Worm (Caenorhabditis elegans): ENCODE data around the gene sgca-1.

Gene sgca-1

DNA sequence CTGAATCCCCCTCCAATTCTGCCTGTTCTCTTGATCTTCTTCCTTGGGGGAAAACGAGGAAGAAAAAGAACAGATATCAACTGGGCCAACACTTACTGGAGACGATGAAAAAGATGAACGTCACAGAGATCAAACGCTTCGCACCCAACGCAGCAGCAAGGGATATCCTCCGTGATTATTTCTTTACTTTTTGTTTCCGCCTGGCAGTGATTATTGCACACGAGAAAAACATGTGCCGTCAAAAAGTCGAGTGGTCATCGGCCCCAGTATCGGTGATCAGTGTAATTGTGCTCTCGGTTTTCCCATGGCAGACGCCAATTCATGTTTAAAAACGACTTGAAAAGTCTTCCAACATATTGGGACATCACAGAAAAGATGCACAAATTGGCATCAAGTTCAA, 43.8 kb downstream of the sgca-1 start:
- no peak for TF ChIP-seq unc-62 (GFP tag; optimal IDR thresholded peaks at IDR 0.05)

DNA sequence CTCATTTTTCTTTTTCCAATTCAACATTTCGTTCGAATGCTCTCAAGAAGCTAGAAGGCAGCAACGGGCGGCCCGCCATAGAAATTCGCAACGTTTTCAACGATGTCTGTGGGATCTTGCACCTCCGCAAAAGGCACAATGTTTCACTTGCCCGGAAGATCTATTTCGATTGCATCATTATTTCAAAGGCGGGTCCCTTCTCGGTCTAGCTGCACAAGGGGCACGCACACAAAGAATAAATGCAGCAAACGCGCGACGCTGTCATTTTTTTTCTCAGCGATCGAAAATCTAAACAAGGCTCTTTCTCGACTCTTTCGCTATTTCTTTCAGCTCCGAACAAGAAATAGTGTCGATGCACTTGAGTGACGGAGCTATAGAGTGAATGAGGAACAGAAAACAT, 44.4 kb downstream of the sgca-1 start:
- no peak for TF ChIP-seq unc-62 (GFP tag; optimal IDR thresholded peaks at IDR 0.05)

DNA sequence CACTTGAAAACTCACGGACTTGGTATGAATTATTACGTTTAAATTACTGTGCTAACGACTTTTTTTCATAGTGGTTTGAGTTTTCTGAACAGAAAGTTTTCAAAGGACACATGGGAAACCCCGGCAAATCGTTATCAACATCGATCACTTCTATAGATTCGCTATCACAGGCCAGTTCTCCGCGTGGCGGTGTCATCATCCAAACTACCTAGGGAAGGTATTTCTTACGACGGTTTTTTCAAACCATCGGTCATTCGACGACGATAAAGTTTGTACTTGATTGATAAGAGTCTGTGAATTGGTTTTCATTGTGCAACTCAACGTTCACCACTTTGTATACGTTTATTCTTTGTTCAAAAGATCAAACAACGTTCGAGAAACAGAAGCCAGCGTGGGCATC, 44.8 kb downstream of the sgca-1 start:
- TF ChIP-seq unc-62 (GFP tag; optimal IDR thresholded peaks at IDR 0.05), result no peak

DNA sequence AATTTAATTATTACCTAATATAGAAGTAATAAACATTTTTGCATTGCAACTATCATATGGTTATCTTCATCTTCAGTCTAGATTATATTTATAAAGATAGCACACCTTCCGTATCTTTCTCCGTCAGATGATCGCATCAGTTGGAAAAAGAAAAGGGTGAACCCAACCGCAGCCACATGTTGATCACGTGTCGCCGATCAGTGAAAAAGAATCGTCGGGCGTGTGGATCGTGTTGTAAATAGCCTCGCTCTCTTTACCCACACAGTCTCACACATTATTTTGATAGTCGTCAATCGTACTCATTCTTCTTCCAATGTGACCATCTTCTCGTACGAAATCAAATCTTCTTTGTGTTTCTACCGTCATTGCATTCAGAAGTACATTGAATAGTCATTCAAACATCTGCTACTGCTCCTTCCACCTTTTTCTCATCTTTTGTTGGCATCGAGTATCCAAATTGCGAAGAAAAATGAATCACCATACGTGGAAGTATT, 45.4 kb downstream of the sgca-1 start:
- no peak for TF ChIP-seq unc-62 (GFP tag; optimal IDR thresholded peaks at IDR 0.05)

DNA sequence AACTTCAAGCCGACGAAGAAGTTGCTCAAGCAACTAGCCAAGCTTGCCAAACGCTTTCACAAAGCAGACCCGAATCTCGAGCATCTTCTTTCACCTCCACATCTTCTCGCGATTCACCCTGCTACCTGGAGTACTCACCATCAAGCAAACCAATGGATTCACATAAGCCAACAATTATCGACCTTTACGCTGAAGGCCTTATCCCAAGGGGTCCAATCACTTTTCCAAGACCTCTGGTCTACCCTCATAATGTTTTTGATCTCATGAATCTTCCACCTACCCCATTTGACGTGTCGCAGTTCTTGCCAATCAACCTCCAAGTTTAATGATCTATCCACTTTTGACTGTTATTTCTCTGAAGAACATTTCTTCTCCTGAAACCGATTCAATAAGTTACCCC, 46.0 kb downstream of the sgca-1 start:
- no peak for TF ChIP-seq unc-62 (GFP tag; optimal IDR thresholded peaks at IDR 0.05)

DNA sequence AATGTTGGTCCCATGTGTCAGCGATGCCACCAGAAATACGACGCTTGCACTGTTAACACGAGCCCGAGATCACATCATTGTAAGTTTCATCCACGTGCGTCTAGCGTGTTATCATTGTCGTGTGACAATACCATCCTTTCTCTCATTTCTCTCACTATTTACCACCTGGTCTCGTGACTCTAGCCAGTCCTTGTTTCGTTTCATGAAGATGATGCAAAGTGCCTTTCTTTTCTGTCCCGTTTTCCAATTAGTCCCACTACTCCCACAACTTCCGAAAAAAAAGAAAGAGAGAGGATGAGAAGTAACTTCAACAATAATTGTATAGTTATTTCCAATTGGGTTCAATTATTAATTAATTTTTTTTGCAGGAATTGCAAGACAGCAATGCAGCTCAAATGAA, 46.5 kb downstream of the sgca-1 start:
- TF ChIP-seq unc-62 (GFP tag; optimal IDR thresholded peaks at IDR 0.05), result no peak

DNA sequence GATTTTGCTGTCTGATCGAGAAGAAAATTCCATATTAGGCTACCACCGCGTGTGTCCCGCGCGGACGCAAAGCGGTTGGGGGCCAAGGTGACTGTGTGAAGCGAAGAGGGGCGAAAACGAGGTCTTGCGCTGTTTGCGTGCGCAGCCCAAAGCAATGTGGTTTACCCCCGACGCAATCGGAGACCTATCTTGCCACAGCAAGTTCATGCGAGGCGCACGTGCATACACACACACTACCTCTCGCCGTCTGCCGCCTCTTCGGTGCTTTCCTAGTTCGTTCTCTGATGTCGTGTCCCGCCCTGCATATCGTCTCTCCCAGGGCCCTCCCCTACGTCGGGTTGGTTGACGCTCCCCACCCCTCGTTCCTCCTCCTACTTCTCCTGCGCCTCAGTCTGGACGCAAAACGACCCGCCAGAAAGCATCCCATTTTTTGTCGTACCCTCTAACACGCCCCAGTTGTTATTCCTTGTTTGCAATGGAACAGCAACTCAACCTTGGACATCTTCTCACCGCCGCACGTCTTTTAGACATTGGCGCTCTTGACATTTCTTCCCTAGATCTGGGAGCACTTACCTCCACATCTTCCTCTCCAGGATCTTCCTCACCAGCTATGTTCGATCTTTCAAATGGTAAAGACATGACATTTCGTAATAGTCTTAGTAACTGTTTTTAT, 47.2 kb downstream of the sgca-1 start, which contains the start of gene mdl-1:
TSS of gene mdl-1 (plus strand) at position 341 of the 673 bp plus-strand sequence.
- no peak for TF ChIP-seq unc-62 (GFP tag; optimal IDR thresholded peaks at IDR 0.05)

DNA sequence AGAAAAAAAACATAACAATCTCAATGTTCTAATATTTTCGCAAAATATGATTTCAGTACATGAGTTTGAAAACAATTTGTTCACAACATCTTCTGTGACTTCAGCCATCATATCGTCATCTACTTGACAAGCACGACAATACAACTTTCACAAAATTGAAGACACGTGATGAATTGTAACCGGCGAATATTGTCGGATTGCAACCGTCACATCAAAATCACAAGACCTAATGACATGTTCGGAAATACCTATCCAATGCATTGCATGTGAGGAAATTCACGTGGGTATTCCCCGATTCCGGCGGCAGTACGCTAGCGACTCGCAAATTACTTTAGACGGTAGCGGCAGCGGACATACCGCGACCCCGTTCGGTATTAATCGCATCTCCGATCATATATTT, 47.8 kb downstream of the sgca-1 start:
- TF ChIP-seq unc-62 (GFP tag; optimal IDR thresholded peaks at IDR 0.05), result no peak

DNA sequence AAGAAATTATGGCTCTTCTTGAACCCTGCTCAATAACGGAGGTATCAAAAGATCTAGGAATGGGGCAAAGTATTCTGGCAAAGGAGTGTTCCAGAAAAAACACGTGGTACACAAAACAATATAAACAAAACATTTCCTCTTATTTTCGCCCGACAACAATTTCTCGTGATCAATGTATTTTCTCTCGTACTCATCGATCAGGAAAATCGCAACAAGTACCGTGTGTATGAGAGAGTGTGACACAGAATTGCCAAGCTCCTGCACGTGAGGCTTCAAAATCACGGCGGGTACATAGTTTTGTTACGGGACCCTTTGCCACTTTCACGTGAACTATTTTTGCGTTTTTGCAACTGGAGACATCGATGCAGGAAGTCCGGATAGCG, 48.4 kb downstream of the sgca-1 start:
- no peak for TF ChIP-seq unc-62 (GFP tag; optimal IDR thresholded peaks at IDR 0.05)

DNA sequence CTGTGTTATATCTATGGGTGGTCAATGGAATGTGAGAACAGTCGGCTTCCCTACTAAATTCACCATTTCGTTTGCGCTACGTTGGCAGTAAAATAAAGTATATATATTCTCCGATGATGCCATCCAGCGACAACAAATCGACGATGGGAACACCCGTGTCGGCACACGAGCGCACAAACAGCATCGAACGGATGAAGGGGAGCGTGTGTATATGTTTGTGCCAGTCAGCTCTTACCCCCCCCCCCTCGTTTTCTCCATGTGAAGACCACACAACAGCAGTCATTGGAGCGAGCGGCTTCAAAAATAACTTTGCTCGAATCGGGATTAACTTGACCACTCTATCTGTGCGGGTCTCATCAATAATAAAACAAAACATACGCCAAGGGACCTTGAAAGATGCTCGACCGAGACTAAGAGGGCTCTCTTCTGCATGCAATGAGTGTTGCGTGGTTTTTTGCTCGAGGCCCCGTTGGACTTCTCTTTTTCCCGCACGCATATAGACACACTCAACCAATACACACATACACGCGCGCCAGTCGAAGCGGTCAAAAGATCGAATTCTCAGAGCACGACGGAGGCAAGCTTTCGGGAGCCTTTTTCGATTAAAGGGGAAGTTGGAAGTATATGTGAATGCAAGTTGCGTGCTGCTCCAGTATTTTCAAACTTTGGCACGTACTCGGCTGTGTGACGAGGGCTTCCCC, 48.9 kb downstream of the sgca-1 start:
- TF ChIP-seq unc-62 (GFP tag; optimal IDR thresholded peaks at IDR 0.05), result no peak

DNA sequence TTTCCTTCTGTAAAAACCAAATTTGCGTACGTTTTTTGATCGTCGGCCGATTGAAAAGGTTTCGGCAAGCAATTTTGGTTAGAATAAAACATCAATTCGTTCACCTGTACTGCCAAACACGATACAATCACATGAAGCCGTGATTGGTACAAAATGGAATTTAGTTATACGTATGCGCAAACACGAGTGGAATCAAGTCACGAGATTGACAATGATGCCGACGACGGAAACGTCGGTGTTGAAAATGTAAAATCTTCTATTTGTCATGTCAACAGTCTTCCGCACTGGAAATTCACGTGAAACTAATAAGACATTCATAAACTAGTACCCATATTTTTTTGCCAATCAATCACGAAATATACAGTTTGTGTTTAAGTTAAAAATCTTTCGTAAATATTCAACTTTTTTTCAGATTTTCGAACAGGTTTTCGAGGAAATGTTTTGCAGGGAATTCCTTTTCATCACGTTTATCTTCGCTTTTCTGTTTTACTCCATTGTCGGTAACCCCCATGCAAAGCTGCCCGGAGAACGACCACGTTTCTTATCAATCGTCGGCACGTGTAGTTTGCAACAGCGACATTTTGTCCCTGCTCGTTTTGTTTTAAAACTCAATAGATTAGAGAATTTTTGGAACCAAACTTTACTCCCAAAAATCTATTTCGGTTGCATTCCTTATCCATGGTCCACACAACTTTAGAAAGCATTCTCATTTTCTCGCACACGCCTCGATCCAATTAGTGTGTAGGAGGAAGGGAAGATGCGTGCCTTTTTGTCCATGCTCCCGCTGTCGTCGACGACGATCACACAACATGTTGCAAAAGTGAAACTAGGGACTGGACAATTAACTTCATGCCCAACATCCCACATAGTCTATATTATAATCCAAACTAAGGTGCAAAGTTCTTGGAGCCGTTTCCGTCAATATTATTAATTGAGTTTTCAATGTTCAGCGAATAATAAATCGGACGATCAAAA, 50.0 kb downstream of the sgca-1 start:
- no peak for TF ChIP-seq unc-62 (GFP tag; optimal IDR thresholded peaks at IDR 0.05)

DNA sequence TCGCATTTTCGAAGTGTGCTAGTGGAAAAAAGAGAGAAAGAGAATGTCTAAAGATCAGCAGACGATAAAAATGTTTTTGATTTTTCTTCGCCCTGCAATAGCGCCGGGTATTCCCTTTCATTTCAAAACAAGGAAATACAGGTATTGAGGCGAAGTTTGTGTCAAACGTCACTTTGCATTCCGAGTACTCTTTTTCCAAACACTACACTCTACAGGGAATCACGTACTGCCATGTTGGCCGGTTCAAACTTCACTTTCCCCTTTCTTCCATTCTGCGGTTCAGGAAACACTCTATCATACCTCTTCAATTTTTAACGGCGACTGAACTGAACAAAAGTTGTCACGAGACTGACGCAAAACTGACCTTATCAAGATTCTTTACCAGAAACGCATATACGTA, 50.8 kb downstream of the sgca-1 start:
- TF ChIP-seq unc-62 (GFP tag; optimal IDR thresholded peaks at IDR 0.05), result no peak

DNA sequence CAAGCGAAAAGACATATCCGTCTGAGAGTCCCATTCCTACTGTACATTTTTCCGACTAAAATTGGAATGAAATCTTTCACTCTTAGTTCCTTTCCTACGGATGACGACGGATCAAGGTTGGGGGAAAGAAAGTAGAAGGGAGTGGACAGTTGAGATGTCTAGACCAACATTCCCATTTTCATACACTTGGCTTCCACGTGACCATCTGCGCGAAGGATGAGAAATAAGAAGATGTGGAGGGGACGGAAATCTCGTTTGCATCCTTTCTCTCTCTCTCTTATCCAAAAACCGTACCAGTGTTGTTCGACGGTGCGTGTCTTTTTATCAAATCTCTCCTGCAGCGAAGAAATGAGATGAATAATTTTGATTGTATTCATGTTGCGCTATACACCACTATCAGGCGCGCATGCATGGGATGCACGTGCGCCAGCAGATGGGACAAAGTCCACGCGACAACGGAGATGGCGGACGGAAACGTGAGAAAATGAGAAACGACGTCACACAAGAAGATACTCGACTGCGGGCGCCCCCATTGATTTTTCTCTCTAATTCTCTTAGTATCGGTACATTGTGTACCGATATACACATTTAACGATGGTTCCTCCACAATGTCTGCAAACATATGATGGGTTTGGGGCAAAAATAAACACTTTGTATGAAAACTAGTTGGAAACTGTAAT, 51.9 kb downstream of the sgca-1 start:
- peak; percentile 18 for TF ChIP-seq unc-62 (GFP tag; optimal IDR thresholded peaks at IDR 0.05)

Measured in whole organism, dauer.